Fruit fly (Drosophila melanogaster) whole organism, embryonic: ENCODE measurements around the gene CG3091.

Experiments used
- Adf1 ChIP-seq: fragments of 200-800 bp; sonication (Bioruptor generic); IDR thresholded peaks from 2 replicates; pipeline ENCODE4 v1.3.6; 2022; ENCODE audit warnings: missing biosample characterization, missing genetic modification characterization
- Asciz ChIP-seq: fragments of 200-800 bp; sonication (Bioruptor generic); optimal IDR thresholded peaks from 2 replicates; lab custom pipeline; 2017; ENCODE audit warnings: missing biosample characterization, mild to moderate bottlenecking, missing genetic modification characterization, missing genetic modification reagents
- Bgb ChIP-seq: fragments of 200-800 bp; sonication (Bioruptor generic); IDR thresholded peaks from 2 replicates; pipeline ENCODE4 v1.3.6; 2022; ENCODE audit warnings: missing biosample characterization, missing genetic modification characterization; ENCODE audit not compliant: partially characterized antibody
- CG10431 ChIP-seq: fragments of 200-800 bp; sonication (Bioruptor generic); optimal IDR thresholded peaks from 3 replicates; lab custom pipeline; 2018; ENCODE audit warnings: missing biosample characterization, mild to moderate bottlenecking, missing genetic modification characterization
- CG13123 ChIP-seq: fragments of 200-800 bp; sonication (Bioruptor generic); optimal IDR thresholded peaks from 2 replicates; lab custom pipeline; 2016; ENCODE audit warnings: missing biosample characterization, missing genetic modification characterization
- CG14050 ChIP-seq: fragments of 200-800 bp; sonication (Bioruptor generic); IDR thresholded peaks from 3 replicates; pipeline ENCODE4 v1.3.6; 2022; ENCODE audit warnings: missing biosample characterization, missing genetic modification characterization
- CG14860 ChIP-seq: fragments of 200-800 bp; sonication (Bioruptor generic); IDR thresholded peaks from 3 replicates; pipeline ENCODE4 v1.3.6; 2022; ENCODE audit warnings: missing biosample characterization, missing genetic modification characterization; ENCODE audit not compliant: partially characterized antibody
- CG15073 ChIP-seq: fragments of 200-800 bp; sonication (Bioruptor generic); optimal IDR thresholded peaks from 2 replicates; lab custom pipeline; 2016; ENCODE audit warnings: missing biosample characterization, missing genetic modification characterization
- CG15696 ChIP-seq: fragments of 200-800 bp; sonication (Bioruptor generic); optimal IDR thresholded peaks from 2 replicates; lab custom pipeline; 2019; ENCODE audit warnings: missing biosample characterization, mild to moderate bottlenecking, missing genetic modification characterization, moderate library complexity
- CG1602 ChIP-seq: fragments of 200-800 bp; sonication (Bioruptor generic); optimal IDR thresholded peaks from 3 replicates; lab custom pipeline; 2016; ENCODE audit warnings: missing biosample characterization, missing genetic modification characterization
- CG17328 ChIP-seq: fragments of 200-800 bp; sonication (Bioruptor generic); IDR thresholded peaks from 2 replicates; pipeline ENCODE4 v1.3.6; 2022; ENCODE audit warnings: missing biosample characterization, missing genetic modification characterization
- CG17912 ChIP-seq: fragments of 200-800 bp; sonication (Bioruptor generic); optimal IDR thresholded peaks from 2 replicates; lab custom pipeline; 2018; ENCODE audit warnings: missing biosample characterization, mild to moderate bottlenecking, missing genetic modification characterization
- CG2116 ChIP-seq: fragments of 200-800 bp; sonication (Bioruptor generic); optimal IDR thresholded peaks from 3 replicates; lab custom pipeline; 2018; ENCODE audit warnings: missing biosample characterization, mild to moderate bottlenecking, missing genetic modification characterization
- CG2129 ChIP-seq: fragments of 200-800 bp; sonication (Bioruptor generic); IDR thresholded peaks from 2 replicates; pipeline ENCODE4 v1.3.6; 2022; ENCODE audit warnings: missing biosample characterization, missing genetic modification characterization; ENCODE audit not compliant: partially characterized antibody
- CG30403 ChIP-seq: fragments of 200-800 bp; sonication (Bioruptor generic); optimal IDR thresholded peaks from 3 replicates; lab custom pipeline; 2016; ENCODE audit warnings: missing biosample characterization, missing genetic modification characterization
- CG4404 ChIP-seq: fragments of 200-800 bp; sonication (Bioruptor generic); IDR thresholded peaks from 2 replicates; pipeline ENCODE4 v1.3.6; 2022; ENCODE audit warnings: missing biosample characterization, missing genetic modification characterization
- CG6654 ChIP-seq: fragments of 200-800 bp; sonication (Bioruptor generic); optimal IDR thresholded peaks from 2 replicates; lab custom pipeline; 2017; ENCODE audit warnings: missing biosample characterization, mild to moderate bottlenecking, missing genetic modification characterization
- CG6765 ChIP-seq: fragments of 200-800 bp; sonication (Bioruptor generic); optimal IDR thresholded peaks from 3 replicates; lab custom pipeline; 2017; ENCODE audit warnings: missing biosample characterization, mild to moderate bottlenecking, missing genetic modification characterization
- CG6813 ChIP-seq: fragments of 200-800 bp; sonication (Bioruptor generic); optimal IDR thresholded peaks from 2 replicates; lab custom pipeline; 2017; ENCODE audit warnings: missing biosample characterization, missing genetic modification characterization, mild to moderate bottlenecking, moderate library complexity, missing genetic modification reagents
- CG9437 ChIP-seq: fragments of 200-800 bp; sonication (Bioruptor generic); optimal IDR thresholded peaks from 2 replicates; lab custom pipeline; 2018; ENCODE audit warnings: missing biosample characterization, mild to moderate bottlenecking, missing genetic modification characterization
- E2f2 ChIP-seq: fragments of 200-800 bp; sonication (Bioruptor generic); IDR thresholded peaks from 2 replicates; pipeline ENCODE4 v1.3.6; 2022; ENCODE audit warnings: missing biosample characterization, missing genetic modification characterization
- Elba2 ChIP-seq: fragments of 200-800 bp; sonication (Bioruptor generic); optimal IDR thresholded peaks from 3 replicates; lab custom pipeline; 2016; ENCODE audit warnings: missing biosample characterization, missing genetic modification characterization
- HLHmδ ChIP-seq: fragments of 200-800 bp; sonication (Bioruptor generic); optimal IDR thresholded peaks from 2 replicates; lab custom pipeline; 2018; ENCODE audit warnings: missing biosample characterization, mild to moderate bottlenecking, missing genetic modification characterization, moderate library complexity
- Lim3 ChIP-seq: fragments of 200-800 bp; sonication (Bioruptor generic); IDR thresholded peaks from 2 replicates; pipeline ENCODE4 v1.3.6; 2022; ENCODE audit warnings: missing biosample characterization, missing genetic modification characterization
- MESR4 ChIP-seq: fragments of 200-800 bp; sonication (Bioruptor generic); optimal IDR thresholded peaks from 2 replicates; lab custom pipeline; 2018; ENCODE audit warnings: missing biosample characterization, mild to moderate bottlenecking, missing genetic modification characterization, moderate library complexity
- Meics ChIP-seq: fragments of 200-800 bp; sonication (Bioruptor generic); optimal IDR thresholded peaks from 2 replicates; lab custom pipeline; 2017; ENCODE audit warnings: missing biosample characterization, mild to moderate bottlenecking, missing genetic modification characterization
- Myb ChIP-seq: fragments of 200-800 bp; sonication (Bioruptor generic); optimal IDR thresholded peaks from 2 replicates; lab custom pipeline; 2016; ENCODE audit warnings: missing biosample characterization, missing genetic modification characterization
- Nf-YB ChIP-seq: fragments of 200-800 bp; sonication (Bioruptor generic); optimal IDR thresholded peaks from 3 replicates; lab custom pipeline; 2019; ENCODE audit warnings: missing biosample characterization, mild to moderate bottlenecking, missing genetic modification characterization, moderate library complexity
- Nf-YC ChIP-seq: fragments of 200-800 bp; optimal IDR thresholded peaks from 3 replicates; lab custom pipeline; 2019; ENCODE audit warnings: missing biosample characterization, mild to moderate bottlenecking, missing genetic modification characterization, moderate library complexity
- Pdp1 ChIP-seq, 2 experiments: fragments of 200-800 bp; sonication (Bioruptor generic); optimal IDR thresholded peaks; 3 replicates each; lab custom pipeline; 2016; ENCODE audit warnings: missing biosample characterization in 2 of 2, missing genetic modification characterization in 2 of 2, mild to moderate bottlenecking in 1 of 2, moderate library complexity in 1 of 2
- Rx ChIP-seq: fragments of 200-800 bp; sonication (Bioruptor generic); IDR thresholded peaks from 2 replicates; pipeline ENCODE4 v1.3.6; 2022; ENCODE audit warnings: missing biosample characterization, missing genetic modification characterization
- Side ChIP-seq: fragments of 200-800 bp; sonication (Bioruptor generic); optimal IDR thresholded peaks from 2 replicates; lab custom pipeline; 2016; ENCODE audit warnings: missing biosample characterization, missing genetic modification characterization
- Sry-δ ChIP-seq: fragments of 200-800 bp; sonication (Bioruptor generic); optimal IDR thresholded peaks from 2 replicates; lab custom pipeline; 2016; ENCODE audit warnings: missing biosample characterization, missing genetic modification characterization
- Stat92E ChIP-seq, 3 experiments: fragments of >200 bp in 2 of 3; fragments of 200-800 bp in 1 of 3; sonication (Bioruptor generic) in 1 of 3; optimal IDR thresholded peaks; 2 replicates each; lab custom pipeline; 2017 to 2019; ENCODE audit warnings: missing biosample characterization in 3 of 3, missing genetic modification characterization in 3 of 3, mild to moderate bottlenecking in 1 of 3, moderate library complexity in 1 of 3
- YL-1 ChIP-seq: fragments of 200-800 bp; sonication (Bioruptor generic); optimal IDR thresholded peaks from 3 replicates; lab custom pipeline; 2017; ENCODE audit warnings: missing biosample characterization, mild to moderate bottlenecking, missing genetic modification characterization
- bigmax ChIP-seq: fragments of 200-800 bp; sonication (Bioruptor generic); optimal IDR thresholded peaks from 2 replicates; lab custom pipeline; 2018; ENCODE audit warnings: missing biosample characterization, mild to moderate bottlenecking, missing genetic modification characterization
- corto ChIP-seq: fragments of 200-800 bp; sonication (Bioruptor generic); optimal IDR thresholded peaks from 2 replicates; lab custom pipeline; 2016; ENCODE audit warnings: missing biosample characterization, mild to moderate bottlenecking, missing genetic modification characterization, moderate library complexity
- ems ChIP-seq: fragments of 200-800 bp; sonication (Bioruptor generic); optimal IDR thresholded peaks from 3 replicates; lab custom pipeline; 2016; ENCODE audit warnings: missing biosample characterization, missing genetic modification characterization
- gcm2 ChIP-seq: fragments of 200-800 bp; sonication (Bioruptor generic); optimal IDR thresholded peaks from 2 replicates; lab custom pipeline; 2016; ENCODE audit warnings: missing biosample characterization, missing genetic modification characterization
- h ChIP-seq: fragments of >200 bp; optimal IDR thresholded peaks from 2 replicates; lab custom pipeline; 2017
- ken ChIP-seq: fragments of 200-800 bp; sonication (Bioruptor generic); IDR thresholded peaks from 3 replicates; pipeline ENCODE4 v1.3.6; 2022; ENCODE audit warnings: missing biosample characterization, missing genetic modification characterization
- nau ChIP-seq: fragments of 200-800 bp; sonication (Bioruptor generic); optimal IDR thresholded peaks from 3 replicates; lab custom pipeline; 2017; ENCODE audit warnings: missing biosample characterization, mild to moderate bottlenecking, missing genetic modification characterization, missing genetic modification reagents
- p53 ChIP-seq: fragments of 200-800 bp; sonication (Bioruptor generic); optimal IDR thresholded peaks from 2 replicates; lab custom pipeline; 2016; ENCODE audit warnings: missing biosample characterization, missing genetic modification characterization
- pan ChIP-seq, 4 experiments: fragments of >200 bp in 3 of 4; fragments of 200-800 bp in 1 of 4; sonication (Bioruptor generic) in 1 of 4; optimal IDR thresholded peaks in 3 of 4; IDR thresholded peaks in 1 of 4; 2 replicates each; pipeline versions ENCODE4 v1.3.6 to Lab custom; 2017 to 2022; ENCODE audit warnings: missing biosample characterization in 2 of 4, missing genetic modification characterization in 2 of 4, mixed read lengths in 1 of 4
- pho ChIP-seq: fragments of 200-800 bp; sonication (Bioruptor generic); optimal IDR thresholded peaks from 2 replicates; lab custom pipeline; 2016; ENCODE audit warnings: missing biosample characterization, missing genetic modification characterization
- row ChIP-seq: fragments of 200-800 bp; sonication (Bioruptor generic); IDR thresholded peaks from 3 replicates; pipeline ENCODE4 v1.3.6; 2022; ENCODE audit warnings: missing biosample characterization, missing genetic modification characterization
- salm ChIP-seq: fragments of 200-800 bp; sonication (Bioruptor generic); optimal IDR thresholded peaks from 2 replicates; lab custom pipeline; 2018; ENCODE audit warnings: missing biosample characterization, mild to moderate bottlenecking, missing genetic modification characterization
- stc ChIP-seq: fragments of 200-800 bp; sonication (Bioruptor generic); IDR thresholded peaks from 2 replicates; pipeline ENCODE4 v1.3.6; 2022; ENCODE audit warnings: missing biosample characterization, missing genetic modification characterization
- twi ChIP-seq: fragments of 200-800 bp; optimal IDR thresholded peaks from 2 replicates; lab custom pipeline; 2019; ENCODE audit warnings: missing biosample characterization, mild to moderate bottlenecking, missing genetic modification characterization, moderate library complexity
- wor ChIP-seq: fragments of 200-800 bp; sonication (Bioruptor generic); IDR thresholded peaks from 2 replicates; pipeline ENCODE4 v1.3.6; 2022; ENCODE audit warnings: missing biosample characterization, missing genetic modification characterization
- zfh1 ChIP-seq: fragments of 200-800 bp; sonication (Bioruptor generic); IDR thresholded peaks from 3 replicates; pipeline ENCODE4 v1.3.6; 2022; ENCODE audit warnings: missing biosample characterization, missing genetic modification characterization

CG3091 gene

DNA sequence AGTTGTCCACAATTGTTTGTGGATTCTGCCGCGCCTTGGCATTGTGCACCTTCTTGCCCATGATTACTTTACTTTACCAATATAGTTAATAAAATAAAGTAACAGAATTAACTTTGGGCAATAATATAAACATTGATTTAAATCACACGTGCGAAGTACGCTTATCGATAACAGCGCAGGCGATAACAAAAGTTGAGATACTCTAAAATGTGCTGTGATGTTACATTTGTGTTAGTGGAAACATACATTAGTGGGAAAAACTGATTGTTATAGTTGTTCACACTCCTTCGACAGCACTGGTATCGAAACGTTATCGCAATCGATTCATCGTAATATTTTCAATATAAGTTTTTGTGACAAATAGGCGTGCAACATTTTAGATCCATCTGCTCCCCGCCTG, 12.2 kb downstream of the CG3091 start, which contains the start of gene kz (continued):
- TF ChIP-seq CG2116 (GFP tag; lab: Kevin White, UChicago) (peak; percentile 81), CG2129 (GFP tag; lab: Robert Waterston, UW) (0 out of 2 replicates have a peak, but pooled peaks have one; percentile 21), Stat92E (GFP tag; optimal IDR thresholded peaks at IDR 0.05; lab: Kevin White, UChicago) (no peak), h (lab: Kevin White, UChicago) (no peak), Adf1 (GFP tag; lab: Robert Waterston, UW) (0 out of 2 replicates have a peak, but pooled peaks have one; percentile 9), CG13123 (GFP tag; lab: Kevin White, UChicago) (no peak), CG17912 (GFP tag; lab: Kevin White, UChicago) (no peak), Nf-YB (GFP tag; lab: Kevin White, UChicago) (no peak), ken (GFP tag; lab: Robert Waterston, UW) (no peak), corto (GFP tag; lab: Kevin White, UChicago) (no peak), stc (GFP tag; lab: Robert Waterston, UW) (no peak), E2f2 (GFP tag; lab: Robert Waterston, UW) (peak; percentile 64), CG6813 (no peak), MESR4 (GFP tag; lab: Kevin White, UChicago) (peak; percentile 67), Sry-δ (peak; percentile 79), pho (GFP tag; lab: Kevin White, UChicago) (no peak), Meics (GFP tag; lab: Kevin White, UChicago) (no peak), CG6654 (no peak), CG9437 (GFP tag; lab: Kevin White, UChicago) (peak; percentile 51), CG30403 (no peak), HLHmδ (GFP tag; lab: Kevin White, UChicago) (no peak), gcm2 (GFP tag; lab: Kevin White, UChicago) (no peak), Lim3 (GFP tag; lab: Robert Waterston, UW) (no peak), CG6765 (no peak), Bgb (GFP tag; lab: Robert Waterston, UW) (peak; percentile 97), CG14860 (GFP tag; lab: Robert Waterston, UW) (peak; percentile 98), CG4404 (GFP tag; lab: Robert Waterston, UW) (no peak), twi (tag; lab: Kevin White, UChicago) (no peak), Pdp1 (GFP tag; optimal IDR thresholded peaks at IDR 0.05; lab: Kevin White, UChicago) (no peak), CG1602 (no peak), zfh1 (GFP tag; lab: Robert Waterston, UW) (no peak), YL-1 (GFP tag; lab: Kevin White, UChicago) (peak; percentile 86), Side (GFP tag; lab: Kevin White, UChicago) (no peak), CG15073 (GFP tag; lab: Kevin White, UChicago) (no peak), CG10431 (GFP tag; lab: Kevin White, UChicago) (no peak), pan (optimal IDR thresholded peaks at IDR 0.05; lab: Kevin White, UChicago) (no peak), pan (GFP tag; optimal IDR thresholded peaks at IDR 0.05 in 1 of 2, IDR thresholded peaks at IDR 0.05 in 1 of 2) (no peak), Nf-YC (no peak), wor (GFP tag; lab: Robert Waterston, UW) (no peak), Elba2 (GFP tag; lab: Kevin White, UChicago) (no peak), CG17328 (GFP tag; lab: Robert Waterston, UW) (no peak), salm (no peak), CG14050 (no peak), nau (GFP tag; lab: Kevin White, UChicago) (no peak), ems (no peak), p53 (GFP tag; lab: Kevin White, UChicago) (no peak), CG15696 (tag; lab: Kevin White, UChicago) (no peak), Rx (GFP tag; lab: Robert Waterston, UW) (no peak), bigmax (no peak), Asciz (no peak), row (GFP tag; lab: Robert Waterston, UW) (peak; percentile 57; the same call in 1 of the 3 replicates), Myb (GFP tag; lab: Kevin White, UChicago) (peak; percentile 34)
